Worm (Caenorhabditis elegans): ENCODE measurements around the gene T20B5.2.

Gene T20B5.2

ce11 chrX:9319080-9319479, 11.9 kb upstream of the T20B5.2 start, which contains the start of gene npr-7:
npr-7 (minus strand) TSS chrX:9319180.
- no peak for TF ChIP-seq lin-15B (tag; optimal IDR thresholded peaks at IDR 0.05)
- no peak for TF ChIP-seq mdl-1 (tag; optimal IDR thresholded peaks at IDR 0.05)
- no peak for TF ChIP-seq nhr-47 (tag; optimal IDR thresholded peaks at IDR 0.05)
- no peak for TF ChIP-seq C34B4.2 (tag; optimal IDR thresholded peaks at IDR 0.05)

ce11 chrX:9324962-9325361, 6.0 kb upstream of the T20B5.2 start:
- TF ChIP-seq lin-14 (GFP tag; optimal IDR thresholded peaks at IDR 0.05) (peak; percentile 51), ceh-8 (GFP tag; optimal IDR thresholded peaks at IDR 0.05) (no peak), hlh-4 (tag; optimal IDR thresholded peaks at IDR 0.05) (no peak), nhr-71 (tag; optimal IDR thresholded peaks at IDR 0.05) (peak; percentile 31), dsc-1 (tag; optimal IDR thresholded peaks at IDR 0.05) (no peak), pag-3 (tag; optimal IDR thresholded peaks at IDR 0.05; ENCODE audit: borderline replicate concordance, insufficient read depth) (no peak), fkh-8 (tag; optimal IDR thresholded peaks at IDR 0.05) (peak; percentile 18), lin-15B (tag; optimal IDR thresholded peaks at IDR 0.05) (no peak), nhr-47 (tag; optimal IDR thresholded peaks at IDR 0.05) (peak; percentile 53), nhr-77 (tag; optimal IDR thresholded peaks at IDR 0.05) (no peak)

DNA sequence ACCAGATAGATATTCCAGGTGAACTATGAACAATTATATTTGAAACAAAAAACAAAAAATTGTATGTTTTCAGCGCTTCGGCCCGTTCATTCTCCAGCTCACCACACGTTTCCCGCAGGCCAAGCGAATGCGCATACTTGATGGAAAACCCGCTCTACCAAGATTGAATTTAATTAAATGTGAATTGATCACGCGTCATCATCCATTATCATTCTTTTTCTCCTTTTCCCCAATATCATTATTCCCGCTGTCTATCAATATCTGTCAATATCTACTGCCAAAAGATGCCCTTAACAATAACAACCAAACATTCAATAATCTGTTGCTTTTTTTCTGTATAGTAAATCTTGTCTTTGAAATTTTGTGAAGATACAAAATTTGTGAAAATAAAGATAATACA, 5.3 kb downstream of the T20B5.2 start:
- TF ChIP-seq nhr-20 (tag; optimal IDR thresholded peaks at IDR 0.05) (no peak), zag-1 (tag; optimal IDR thresholded peaks at IDR 0.05) (no peak), lin-14 (GFP tag; optimal IDR thresholded peaks at IDR 0.05) (no peak), ztf-11 (tag; optimal IDR thresholded peaks at IDR 0.05) (no peak), Y116A8C.19 (tag; optimal IDR thresholded peaks at IDR 0.05; ENCODE audit: borderline replicate concordance) (no peak), ets-5 (GFP tag; IDR thresholded peaks at IDR 0.05) (no peak), lin-35 (GFP tag; optimal IDR thresholded peaks at IDR 0.05) (no peak), elt-2 (tag; optimal IDR thresholded peaks at IDR 0.05) (no peak), egl-13 (tag; optimal IDR thresholded peaks at IDR 0.05) (no peak), blmp-1 (tag; optimal IDR thresholded peaks at IDR 0.05) (peak; percentile 20), lin-15B (tag; optimal IDR thresholded peaks at IDR 0.05) (no peak), nhr-47 (tag; optimal IDR thresholded peaks at IDR 0.05) (no peak), nhr-85 (tag) (peak; percentile 51), isw-1 (GFP tag; IDR thresholded peaks at IDR 0.05) (no peak), rnt-1 (tag; optimal IDR thresholded peaks at IDR 0.05) (no peak), nhr-19 (GFP tag; conservative IDR thresholded peaks at IDR 0.05) (no peak), unc-130 (tag; optimal IDR thresholded peaks at IDR 0.05) (no peak), fkh-10 (GFP tag; optimal IDR thresholded peaks at IDR 0.05) (no peak), unc-98 (GFP tag; IDR thresholded peaks at IDR 0.05) (no peak), dpl-1 (GFP tag; optimal IDR thresholded peaks at IDR 0.05) (no peak), nhr-90 (tag; optimal IDR thresholded peaks at IDR 0.05; ENCODE audit: poor library complexity) (no peak), nhr-12 (tag; optimal IDR thresholded peaks at IDR 0.05) (no peak), skn-1 (tag; optimal IDR thresholded peaks at IDR 0.05) (no peak), hlh-17 (GFP tag; optimal IDR thresholded peaks at IDR 0.05; ENCODE audit: borderline replicate concordance) (no peak), C16A3.4 (tag; optimal IDR thresholded peaks at IDR 0.05) (no peak), elt-3 (tag; optimal IDR thresholded peaks at IDR 0.05) (peak in 1 of 6 experiments; percentile 24), aly-2 (tag; optimal IDR thresholded peaks at IDR 0.05) (no peak)

ce11 chrX:9337832-9338231, 6.9 kb downstream of the T20B5.2 start:
- TF ChIP-seq hlh-4 (tag; optimal IDR thresholded peaks at IDR 0.05): no peak
- TF ChIP-seq egl-13 (tag; optimal IDR thresholded peaks at IDR 0.05): peak; percentile 14
- TF ChIP-seq ztf-4 (tag; optimal IDR thresholded peaks at IDR 0.05): no peak
- TF ChIP-seq snpc-4 (tag; optimal IDR thresholded peaks at IDR 0.05): no peak
- TF ChIP-seq lin-14 (GFP tag; optimal IDR thresholded peaks at IDR 0.05): peak; percentile 90
- TF ChIP-seq skn-1 (tag; optimal IDR thresholded peaks at IDR 0.05): no peak
- TF ChIP-seq hpl-2 (GFP tag; optimal IDR thresholded peaks at IDR 0.05): no peak
- TF ChIP-seq vab-15 (tag; optimal IDR thresholded peaks at IDR 0.05): no peak
- peak; percentile 66 for TF ChIP-seq isw-1 (GFP tag; IDR thresholded peaks at IDR 0.05)
- peak; percentile 31 to 91 (median 48) for TF ChIP-seq ceh-82 (tag; optimal IDR thresholded peaks at IDR 0.05)
- TF ChIP-seq mdl-1 (tag; optimal IDR thresholded peaks at IDR 0.05): peak in 1 of 2 experiments; percentile 51
- TF ChIP-seq C16A3.4 (tag; optimal IDR thresholded peaks at IDR 0.05): peak; percentile 64
- TF ChIP-seq nhr-28 (tag; optimal IDR thresholded peaks at IDR 0.05): no peak
- TF ChIP-seq lsy-2 (tag; optimal IDR thresholded peaks at IDR 0.05): peak; percentile 46 to 69
- TF ChIP-seq fkh-8 (tag; optimal IDR thresholded peaks at IDR 0.05): peak; percentile 68
- peak; percentile 47; the same call in 1 of the 2 replicates for TF ChIP-seq nhr-19 (GFP tag; conservative IDR thresholded peaks at IDR 0.05)
- no peak for TF ChIP-seq egl-27 (tag; optimal IDR thresholded peaks at IDR 0.05)
- no peak for TF ChIP-seq nhr-76 (tag; optimal IDR thresholded peaks at IDR 0.05)
- peak; percentile 32 for TF ChIP-seq nhr-77 (tag; optimal IDR thresholded peaks at IDR 0.05)
- no peak for TF ChIP-seq Y116A8C.19 (tag; optimal IDR thresholded peaks at IDR 0.05; ENCODE audit: borderline replicate concordance)
- no peak for TF ChIP-seq nhr-12 (tag; optimal IDR thresholded peaks at IDR 0.05)
- no peak for TF ChIP-seq sptf-1 (tag; optimal IDR thresholded peaks at IDR 0.05)

All from whole organism, L1 larva.